Worm (Caenorhabditis elegans) whole organism, late embryonic: ENCODE results near the gene C26B2.2.
"Not testable (repeated sequence)": the region's sequence is repeated elsewhere in the genome, so short reads cannot be mapped to it uniquely, and the experiment has no call there.

Experiments used
- ceh-6 ChIP-seq: fragments of 200-800 bp; sonication (Bioruptor generic); optimal IDR thresholded peaks from 2 replicates; lab custom pipeline; 2018; ENCODE audit warnings: mild to moderate bottlenecking, missing genetic modification characterization, missing compliant biosample characterization
- che-1 ChIP-seq: sonication (generic microtip); optimal IDR thresholded peaks from 2 replicates; lab custom pipeline; 2016; ENCODE audit warnings: mild to moderate bottlenecking, missing genetic modification characterization, missing compliant biosample characterization
- fkh-6 ChIP-seq: sonication (generic microtip); optimal IDR thresholded peaks from 2 replicates; lab custom pipeline; 2016; ENCODE audit warnings: missing genetic modification characterization, missing compliant biosample characterization

- not testable (repeated sequence) for TF ChIP-seq fkh-6 (tag; lab: Kevin White, UChicago); ceh-6; che-1 (tag; lab: Kevin White, UChicago)
Observed at ce11 chrIV:8015726-8016312, 6.1 kb downstream of the C26B2.2 start, which contains the start of gene C26B2.7.
